Fruit fly (Drosophila melanogaster): ENCODE data around the gene CG17404.

DNA sequence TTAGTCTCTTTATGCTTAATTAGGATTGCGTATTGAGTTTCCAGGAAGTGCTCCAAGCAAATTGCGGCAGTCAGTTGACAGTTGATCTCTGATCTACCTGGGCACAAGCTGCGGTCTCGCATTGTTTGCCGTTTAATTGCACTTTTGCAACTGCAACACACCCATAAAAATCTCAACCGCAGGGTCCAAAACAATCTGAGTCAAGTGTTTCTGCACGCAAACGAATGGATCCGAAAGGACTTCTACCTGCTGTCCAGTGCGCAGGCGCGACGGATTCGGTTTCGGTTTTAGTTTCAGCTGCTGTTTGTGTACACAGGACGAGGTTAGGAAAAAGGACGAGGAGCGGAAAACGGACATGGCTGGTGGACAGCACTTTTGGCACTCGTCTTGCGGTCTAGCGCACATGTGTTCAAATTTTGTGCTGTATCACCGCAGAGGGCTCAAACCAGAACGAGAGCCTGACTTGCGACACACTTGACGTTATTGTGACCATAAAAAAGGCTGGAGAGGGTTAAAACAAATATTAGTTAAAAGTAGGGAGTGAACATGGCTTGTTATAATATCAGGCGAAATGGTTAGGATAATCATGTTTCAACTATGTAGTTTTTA, 27.7 kb upstream of the CG17404 start:
- TF ChIP-seq Pif1A (GFP tag; optimal IDR thresholded peaks at IDR 0.05) (no peak), CG4496 (GFP tag; IDR thresholded peaks at IDR 0.05) (no peak), Ets98B (GFP tag; IDR thresholded peaks at IDR 0.05) (no peak), CG32121 (GFP tag; IDR thresholded peaks at IDR 0.05) (no peak), Snoo (tag; optimal IDR thresholded peaks at IDR 0.05) (no peak), CG15710 (tag; optimal IDR thresholded peaks at IDR 0.05) (no peak), CG8301 (tag; optimal IDR thresholded peaks at IDR 0.05) (no peak), CG34367 (tag; optimal IDR thresholded peaks at IDR 0.05) (no peak), fd96Ca (GFP tag; IDR thresholded peaks at IDR 0.05) (no peak), EcR (GFP tag; optimal IDR thresholded peaks at IDR 0.05) (no peak), CG13204 (GFP tag; optimal IDR thresholded peaks at IDR 0.05) (no peak), rn (GFP tag; IDR thresholded peaks at IDR 0.05) (no peak)
